Fruit fly (Drosophila melanogaster) whole organism, prepupa: Measurements from ENCODE around the gene Blimp-1.

Source experiments
- Blimp-1 ChIP-seq: fragments of 200-800 bp; sonication (Bioruptor generic); optimal IDR thresholded peaks from 3 replicates; lab custom pipeline; 2017; ENCODE audit warnings: missing biosample characterization, missing genetic modification characterization, mild to moderate bottlenecking, moderate library complexity, missing genetic modification reagents
- CG10631 ChIP-seq: fragments of 200-800 bp; sonication (Bioruptor generic); optimal IDR thresholded peaks from 2 replicates; lab custom pipeline; 2016; ENCODE audit warnings: missing biosample characterization, missing genetic modification characterization
- CG10669 ChIP-seq: fragments of 200-800 bp; sonication (Bioruptor generic); optimal IDR thresholded peaks from 3 replicates; lab custom pipeline; 2018; ENCODE audit warnings: missing biosample characterization, mild to moderate bottlenecking, missing genetic modification characterization, moderate library complexity
- CG11294 ChIP-seq: fragments of 200-800 bp; sonication (Bioruptor generic); IDR thresholded peaks from 2 replicates; pipeline ENCODE4 v1.3.6; 2022; ENCODE audit warnings: missing biosample characterization, missing genetic modification characterization
- CG11762 ChIP-seq: fragments of 200-800 bp; sonication (Bioruptor generic); optimal IDR thresholded peaks from 3 replicates; lab custom pipeline; 2016; ENCODE audit warnings: missing biosample characterization, missing genetic modification characterization; ENCODE audit not compliant: insufficient read depth
- CG15336 ChIP-seq: fragments of 200-800 bp; sonication (Bioruptor generic); IDR thresholded peaks from 2 replicates; pipeline ENCODE4 v1.3.6; 2022; ENCODE audit warnings: missing biosample characterization, missing genetic modification characterization
- CG3032 ChIP-seq: fragments of 200-800 bp; optimal IDR thresholded peaks from 2 replicates; lab custom pipeline; 2019; ENCODE audit warnings: missing biosample characterization, mild to moderate bottlenecking, missing genetic modification characterization, moderate library complexity
- CG31627 ChIP-seq: fragments of 200-800 bp; sonication (Bioruptor generic); optimal IDR thresholded peaks from 3 replicates; lab custom pipeline; 2016; ENCODE audit warnings: missing biosample characterization, missing genetic modification characterization
- CG32006 ChIP-seq: fragments of 200-800 bp; sonication (Bioruptor generic); optimal IDR thresholded peaks from 3 replicates; lab custom pipeline; 2017; ENCODE audit warnings: missing biosample characterization, mild to moderate bottlenecking, missing genetic modification characterization
- CG34406 ChIP-seq: fragments of 200-800 bp; sonication (Bioruptor generic); optimal IDR thresholded peaks from 3 replicates; lab custom pipeline; 2016; ENCODE audit warnings: missing biosample characterization, missing genetic modification characterization
- CG4318 ChIP-seq: fragments of 200-800 bp; sonication (Bioruptor generic); optimal IDR thresholded peaks from 3 replicates; lab custom pipeline; 2017; ENCODE audit warnings: missing biosample characterization, mild to moderate bottlenecking, missing genetic modification characterization
- CG6276 ChIP-seq: fragments of 200-800 bp; sonication (Bioruptor generic); optimal IDR thresholded peaks from 2 replicates; lab custom pipeline; 2017; ENCODE audit warnings: missing biosample characterization, mild to moderate bottlenecking, missing genetic modification characterization
- CG6854 ChIP-seq: fragments of 200-800 bp; sonication (Bioruptor generic); optimal IDR thresholded peaks from 2 replicates; lab custom pipeline; 2017; ENCODE audit warnings: missing biosample characterization, mild to moderate bottlenecking, missing genetic modification characterization
- CG7368 ChIP-seq: fragments of 200-800 bp; sonication (Bioruptor generic); optimal IDR thresholded peaks from 3 replicates; lab custom pipeline; 2016; ENCODE audit warnings: missing biosample characterization, missing genetic modification characterization
- CG8119 ChIP-seq: fragments of 200-800 bp; sonication (Bioruptor generic); IDR thresholded peaks from 3 replicates; pipeline ENCODE4 v1.3.6; 2022; ENCODE audit warnings: missing biosample characterization, missing genetic modification characterization
- CG8632 ChIP-seq: fragments of 200-800 bp; sonication (Bioruptor generic); optimal IDR thresholded peaks from 3 replicates; lab custom pipeline; 2016; ENCODE audit warnings: missing biosample characterization, missing genetic modification characterization
- Eip78C ChIP-seq: fragments of 200-800 bp; sonication (Bioruptor generic); peaks from one replicate; lab custom pipeline; 2016; ENCODE audit warnings: missing biosample characterization, missing genetic modification characterization
- Eip93F ChIP-seq: fragments of 200-800 bp; sonication (Bioruptor generic); optimal IDR thresholded peaks from 2 replicates; lab custom pipeline; 2016; ENCODE audit warnings: missing biosample characterization, mild to moderate bottlenecking, missing genetic modification characterization
- Ets21C ChIP-seq: fragments of 200-800 bp; sonication (Bioruptor generic); optimal IDR thresholded peaks from 3 replicates; lab custom pipeline; 2016; ENCODE audit warnings: missing biosample characterization, missing genetic modification characterization
- Gug ChIP-seq: fragments of 200-800 bp; sonication (Bioruptor generic); IDR thresholded peaks from 2 replicates; pipeline ENCODE4 v1.3.6; 2022; ENCODE audit warnings: missing biosample characterization, missing genetic modification characterization
- Hr38 ChIP-seq: sonication (Bioruptor generic); optimal IDR thresholded peaks from 2 replicates; lab custom pipeline; 2016; ENCODE audit warnings: missing biosample characterization, missing genetic modification characterization
- Hr39 ChIP-seq: fragments of 200-800 bp; sonication (Bioruptor generic); optimal IDR thresholded peaks from 2 replicates; lab custom pipeline; 2016; ENCODE audit warnings: missing biosample characterization, missing genetic modification characterization
- Hr4 ChIP-seq: fragments of 200-800 bp; sonication (Bioruptor generic); optimal IDR thresholded peaks from 3 replicates; lab custom pipeline; 2016; ENCODE audit warnings: missing biosample characterization, missing genetic modification characterization
- Met ChIP-seq: fragments of 200-800 bp; sonication (Bioruptor generic); optimal IDR thresholded peaks from 3 replicates; lab custom pipeline; 2016; ENCODE audit warnings: missing biosample characterization, missing genetic modification characterization
- OdsH ChIP-seq: fragments of 200-800 bp; sonication (Bioruptor generic); optimal IDR thresholded peaks from 3 replicates; lab custom pipeline; 2016; ENCODE audit warnings: missing biosample characterization, missing genetic modification characterization
- Sox102F ChIP-seq: fragments of 200-800 bp; sonication (Bioruptor generic); optimal IDR thresholded peaks from 2 replicates; lab custom pipeline; 2016; ENCODE audit warnings: missing biosample characterization, mild to moderate bottlenecking, missing genetic modification characterization
- Sox14 ChIP-seq: fragments of 200-800 bp; sonication (Bioruptor generic); optimal IDR thresholded peaks from 3 replicates; lab custom pipeline; 2016; ENCODE audit warnings: missing biosample characterization, missing genetic modification characterization
- Sox15 ChIP-seq: fragments of 200-800 bp; sonication (Bioruptor generic); optimal IDR thresholded peaks from 3 replicates; lab custom pipeline; 2016; ENCODE audit warnings: missing biosample characterization, missing genetic modification characterization
- achi ChIP-seq: fragments of 200-800 bp; sonication (Bioruptor generic); optimal IDR thresholded peaks from 3 replicates; lab custom pipeline; 2016; ENCODE audit warnings: missing biosample characterization, missing genetic modification characterization
- acj6 ChIP-seq: fragments of 200-800 bp; sonication (Bioruptor generic); optimal IDR thresholded peaks from 3 replicates; lab custom pipeline; 2016; ENCODE audit warnings: missing biosample characterization, missing genetic modification characterization
- cyc ChIP-seq: fragments of 200-800 bp; sonication (Bioruptor generic); optimal IDR thresholded peaks from 3 replicates; lab custom pipeline; 2016; ENCODE audit warnings: missing biosample characterization, missing genetic modification characterization
- dac ChIP-seq: fragments of 200-800 bp; sonication (Bioruptor generic); optimal IDR thresholded peaks from 2 replicates; lab custom pipeline; 2017; ENCODE audit warnings: missing biosample characterization, mild to moderate bottlenecking, missing genetic modification characterization
- dsx ChIP-seq: fragments of 200-800 bp; optimal IDR thresholded peaks from 3 replicates; lab custom pipeline; 2019; ENCODE audit warnings: missing biosample characterization, mild to moderate bottlenecking, missing genetic modification characterization, moderate library complexity; ENCODE audit not compliant: poor library complexity, severe bottlenecking
- esn ChIP-seq: fragments of 200-800 bp; sonication (Bioruptor generic); optimal IDR thresholded peaks from 2 replicates; lab custom pipeline; 2016; ENCODE audit warnings: missing biosample characterization, mild to moderate bottlenecking, missing genetic modification characterization, moderate library complexity
- lz ChIP-seq: fragments of 200-800 bp; sonication (Bioruptor generic); optimal IDR thresholded peaks from 3 replicates; lab custom pipeline; 2016; ENCODE audit warnings: missing biosample characterization, missing genetic modification characterization
- net ChIP-seq: fragments of 200-800 bp; sonication (Bioruptor generic); optimal IDR thresholded peaks from 3 replicates; lab custom pipeline; 2016; ENCODE audit warnings: missing biosample characterization, missing genetic modification characterization
- pdm3 ChIP-seq: fragments of 200-800 bp; sonication (Bioruptor generic); optimal IDR thresholded peaks from 3 replicates; lab custom pipeline; 2016; ENCODE audit warnings: missing biosample characterization, missing genetic modification characterization
- salr ChIP-seq, 2 experiments: fragments of 200-800 bp; sonication (Bioruptor generic); optimal IDR thresholded peaks; 3 replicates each; lab custom pipeline; 2016 to 2018; ENCODE audit warnings: missing biosample characterization in 2 of 2, missing genetic modification characterization in 2 of 2, mild to moderate bottlenecking in 1 of 2
- spab ChIP-seq: fragments of 200-800 bp; sonication (Bioruptor generic); optimal IDR thresholded peaks from 2 replicates; lab custom pipeline; 2017; ENCODE audit warnings: missing biosample characterization, mild to moderate bottlenecking, missing genetic modification characterization, missing genetic modification reagents
- ss ChIP-seq, 2 experiments: fragments of 200-800 bp; sonication (Bioruptor generic); optimal IDR thresholded peaks; 2 replicates in 1 of 2; 3 replicates in 1 of 2; lab custom pipeline; 2017 to 2018; ENCODE audit warnings: mild to moderate bottlenecking in 2 of 2, missing biosample characterization in 2 of 2, missing genetic modification characterization in 2 of 2, moderate library complexity in 1 of 2
- topi ChIP-seq: fragments of 200-800 bp; sonication (Bioruptor generic); optimal IDR thresholded peaks from 3 replicates; lab custom pipeline; 2016; ENCODE audit warnings: missing biosample characterization, missing genetic modification characterization
- vri ChIP-seq: fragments of 200-800 bp; sonication (Bioruptor generic); optimal IDR thresholded peaks from 3 replicates; lab custom pipeline; 2016; ENCODE audit warnings: missing biosample characterization, mild to moderate bottlenecking, missing genetic modification characterization

Gene Blimp-1

dm6 chr3L:5630176-5630583, 603 bp upstream of the Blimp-1 start (continued):
- no peak for TF ChIP-seq vri (GFP tag; lab: Kevin White, UChicago)
- no peak for TF ChIP-seq CG6854
- TF ChIP-seq CG11762 = no peak
- peak; percentile 53 for TF ChIP-seq CG10631 (GFP tag; lab: Kevin White, UChicago)
- TF ChIP-seq CG4318 (GFP tag; lab: Kevin White, UChicago) = peak; percentile 29
- peak; percentile 46 for TF ChIP-seq cyc (GFP tag; lab: Kevin White, UChicago)
- TF ChIP-seq topi (GFP tag; lab: Kevin White, UChicago) = peak; percentile 84
- TF ChIP-seq net (GFP tag; lab: Kevin White, UChicago) = no peak
- peak; percentile 33 for TF ChIP-seq achi (GFP tag; lab: Kevin White, UChicago)
- peak; percentile 60 for TF ChIP-seq Sox14
- no peak for TF ChIP-seq CG8632 (GFP tag; lab: Kevin White, UChicago)
- TF ChIP-seq CG3032 (tag; lab: Kevin White, UChicago) = no peak
- TF ChIP-seq Hr4 (GFP tag; lab: Kevin White, UChicago) = peak; percentile 13
- TF ChIP-seq Hr39 (GFP tag; lab: Kevin White, UChicago) = peak; percentile 64
- TF ChIP-seq spab (GFP tag; lab: Kevin White, UChicago) = no peak
- TF ChIP-seq CG6276 = peak; percentile 8
- TF ChIP-seq Sox15 = no peak
- TF ChIP-seq CG11294 (GFP tag; lab: Robert Waterston, UW) = no peak
- TF ChIP-seq CG15336 (GFP tag; lab: Robert Waterston, UW) = no peak; the same call in 1 of the 2 replicates

DNA sequence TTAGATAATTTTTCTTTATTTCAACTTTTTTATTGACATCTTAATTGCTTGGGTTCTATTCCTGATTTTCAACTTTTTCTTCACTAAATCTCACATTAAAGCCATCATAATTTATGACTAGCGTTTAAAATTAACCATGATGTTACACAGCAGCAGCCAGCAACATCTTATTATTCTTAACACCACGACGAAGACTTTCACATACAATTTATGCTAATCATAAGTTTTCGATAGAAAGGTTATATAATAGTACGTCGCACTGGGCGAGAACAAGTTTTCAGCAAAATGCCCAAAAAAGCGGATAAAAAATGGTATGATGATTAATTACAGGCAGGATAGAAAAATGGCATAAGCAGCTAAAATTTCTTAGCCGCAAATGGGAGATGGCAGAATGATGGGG, 1.1 kb downstream of the Blimp-1 start:
- TF ChIP-seq salr (GFP tag; optimal IDR thresholded peaks at IDR 0.05; lab: Kevin White, UChicago) (no peak), OdsH (GFP tag; lab: Kevin White, UChicago) (no peak), Eip78C (GFP tag; lab: Kevin White, UChicago) (no peak), CG7368 (GFP tag; lab: Kevin White, UChicago) (no peak), topi (GFP tag; lab: Kevin White, UChicago) (no peak), CG31627 (GFP tag; lab: Kevin White, UChicago) (no peak), Sox102F (GFP tag; lab: Kevin White, UChicago) (no peak), CG6854 (no peak), CG8632 (GFP tag; lab: Kevin White, UChicago) (no peak), pdm3 (no peak), esn (GFP tag; lab: Kevin White, UChicago) (no peak), CG6276 (no peak), Blimp-1 (GFP tag; lab: Kevin White, UChicago) (no peak), CG34406 (GFP tag; lab: Kevin White, UChicago) (no peak)
- TF ChIP-seq, all 60 proteins: peak for 0

- TF ChIP-seq CG34406 (GFP tag; lab: Kevin White, UChicago) (no peak), Eip93F (GFP tag; lab: Kevin White, UChicago) (peak; percentile 7), Sox15 (no peak), achi (GFP tag; lab: Kevin White, UChicago) (peak; percentile 24), Gug (GFP tag; lab: Robert Waterston, UW) (peak; percentile 45; the same call in 1 of the 2 replicates), CG4318 (GFP tag; lab: Kevin White, UChicago) (no peak), Hr38 (GFP tag; lab: Kevin White, UChicago) (no peak), CG32006 (GFP tag; lab: Kevin White, UChicago) (no peak), CG11294 (GFP tag; lab: Robert Waterston, UW) (no peak), lz (GFP tag; lab: Kevin White, UChicago) (peak; percentile 56), Hr39 (GFP tag; lab: Kevin White, UChicago) (no peak), Eip78C (GFP tag; lab: Kevin White, UChicago) (peak; percentile 48), CG10669 (GFP tag; lab: Kevin White, UChicago) (peak; percentile 38), Ets21C (GFP tag; lab: Kevin White, UChicago) (no peak), pdm3 (peak; percentile 17), CG7368 (GFP tag; lab: Kevin White, UChicago) (peak; percentile 13), Sox102F (GFP tag; lab: Kevin White, UChicago) (no peak), cyc (GFP tag; lab: Kevin White, UChicago) (peak; percentile 61), CG6854 (no peak), ss (GFP tag; optimal IDR thresholded peaks at IDR 0.05; lab: Kevin White, UChicago) (peak in 1 of 2 experiments; percentile 14), Blimp-1 (GFP tag; lab: Kevin White, UChicago) (no peak), Met (GFP tag; lab: Kevin White, UChicago) (no peak), dac (GFP tag; lab: Kevin White, UChicago) (no peak), CG10631 (GFP tag; lab: Kevin White, UChicago) (peak; percentile 83), topi (GFP tag; lab: Kevin White, UChicago) (peak; percentile 49), CG15336 (GFP tag; lab: Robert Waterston, UW) (no peak), acj6 (peak; percentile 20), dsx (no peak), CG8119 (GFP tag; lab: Robert Waterston, UW) (no peak), CG6276 (no peak), CG11762 (peak; percentile 36), CG8632 (GFP tag; lab: Kevin White, UChicago) (no peak)
Measured at dm6 chr3L:5633247-5634187, 2.7 kb downstream of the Blimp-1 start.
